Fruit fly (Drosophila melanogaster) whole organism, embryonic: ENCODE measurements around the gene kay.

Experiments
- Atf3 ChIP-seq: fragments of 200-800 bp; sonication (Bioruptor generic); optimal IDR thresholded peaks from 3 replicates; lab custom pipeline; 2016; ENCODE audit warnings: missing biosample characterization, missing genetic modification characterization
- BEAF-32 ChIP-seq: fragments of 200-800 bp; sonication (Bioruptor generic); optimal IDR thresholded peaks from 3 replicates; lab custom pipeline; 2017; ENCODE audit warnings: missing biosample characterization, missing genetic modification characterization, mild to moderate bottlenecking, moderate library complexity, missing genetic modification reagents
- Bteb2 ChIP-seq: fragments of 200-800 bp; sonication (Bioruptor generic); optimal IDR thresholded peaks from 2 replicates; lab custom pipeline; 2016; ENCODE audit warnings: missing biosample characterization, missing genetic modification characterization
- CG1024 ChIP-seq: fragments of 200-800 bp; sonication (Bioruptor generic); IDR thresholded peaks from 2 replicates; pipeline ENCODE4 v1.3.6; 2022; ENCODE audit warnings: missing biosample characterization, missing genetic modification characterization
- CG10543 ChIP-seq: fragments of 200-800 bp; sonication (Bioruptor generic); optimal IDR thresholded peaks from 3 replicates; lab custom pipeline; 2017; ENCODE audit warnings: missing biosample characterization, mild to moderate bottlenecking, missing genetic modification characterization, moderate library complexity
- CG10654 ChIP-seq: fragments of 200-800 bp; sonication (Bioruptor generic); optimal IDR thresholded peaks from 2 replicates; lab custom pipeline; 2016; ENCODE audit warnings: missing biosample characterization, missing genetic modification characterization
- CG11398 ChIP-seq: fragments of 200-800 bp; sonication (Bioruptor generic); optimal IDR thresholded peaks from 2 replicates; lab custom pipeline; 2016; ENCODE audit warnings: missing biosample characterization, missing genetic modification characterization
- CG11456 ChIP-seq: fragments of 200-800 bp; sonication (Bioruptor generic); IDR thresholded peaks from 3 replicates; pipeline ENCODE4 v1.3.6; 2022; ENCODE audit warnings: missing biosample characterization, missing genetic modification characterization
- CG12071 ChIP-seq: fragments of 200-800 bp; sonication (Bioruptor generic); optimal IDR thresholded peaks from 3 replicates; lab custom pipeline; 2018; ENCODE audit warnings: missing biosample characterization, mild to moderate bottlenecking, missing genetic modification characterization
- CG12236 ChIP-seq: fragments of 200-800 bp; sonication (Bioruptor generic); optimal IDR thresholded peaks from 2 replicates; lab custom pipeline; 2016; ENCODE audit warnings: missing biosample characterization, missing genetic modification characterization
- CG12769 ChIP-seq: fragments of 200-800 bp; sonication (Bioruptor generic); optimal IDR thresholded peaks from 2 replicates; lab custom pipeline; 2019; ENCODE audit warnings: missing biosample characterization, mild to moderate bottlenecking, missing genetic modification characterization, moderate library complexity
- CG13123 ChIP-seq: fragments of 200-800 bp; sonication (Bioruptor generic); optimal IDR thresholded peaks from 2 replicates; lab custom pipeline; 2016; ENCODE audit warnings: missing biosample characterization, missing genetic modification characterization
- CG13296 ChIP-seq: fragments of 200-800 bp; sonication (Bioruptor generic); optimal IDR thresholded peaks from 3 replicates; lab custom pipeline; 2018; ENCODE audit warnings: missing biosample characterization, mild to moderate bottlenecking, missing genetic modification characterization
- CG3065 ChIP-seq: fragments of 200-800 bp; sonication (Bioruptor generic); optimal IDR thresholded peaks from 2 replicates; lab custom pipeline; 2016; ENCODE audit warnings: missing biosample characterization, missing genetic modification characterization
- CG3163 ChIP-seq: fragments of 200-800 bp; sonication (Bioruptor generic); optimal IDR thresholded peaks from 3 replicates; lab custom pipeline; 2016; ENCODE audit warnings: missing biosample characterization, missing genetic modification characterization
- CG3847 ChIP-seq: fragments of 200-800 bp; sonication (Bioruptor generic); IDR thresholded peaks from 2 replicates; pipeline ENCODE4 v1.3.6; 2022; ENCODE audit warnings: missing biosample characterization, missing genetic modification characterization
- CG5953 ChIP-seq: fragments of 200-800 bp; sonication (Bioruptor generic); IDR thresholded peaks from 2 replicates; pipeline ENCODE4 v1.3.6; 2022; ENCODE audit warnings: missing biosample characterization, missing genetic modification characterization
- CG6765 ChIP-seq: fragments of 200-800 bp; sonication (Bioruptor generic); optimal IDR thresholded peaks from 3 replicates; lab custom pipeline; 2017; ENCODE audit warnings: missing biosample characterization, mild to moderate bottlenecking, missing genetic modification characterization
- CG7987 ChIP-seq: fragments of 200-800 bp; sonication (Bioruptor generic); optimal IDR thresholded peaks from 2 replicates; lab custom pipeline; 2018; ENCODE audit warnings: missing biosample characterization, mild to moderate bottlenecking, missing genetic modification characterization, moderate library complexity
- Dfd ChIP-seq, 2 experiments: fragments of >200 bp; optimal IDR thresholded peaks; 2 replicates each; lab custom pipeline; 2017; ENCODE audit warnings: missing biosample characterization in 2 of 2, missing genetic modification characterization in 2 of 2
- Doc3 ChIP-seq: fragments of 200-800 bp; sonication (Bioruptor generic); IDR thresholded peaks from 3 replicates; pipeline ENCODE4 v1.3.6; 2022; ENCODE audit warnings: missing biosample characterization, missing genetic modification characterization; ENCODE audit not compliant: partially characterized antibody
- Dp ChIP-seq: fragments of 200-800 bp; sonication (Bioruptor generic); optimal IDR thresholded peaks from 2 replicates; lab custom pipeline; 2018; ENCODE audit warnings: missing biosample characterization, mild to moderate bottlenecking, missing genetic modification characterization, moderate library complexity
- Eip74EF ChIP-seq, 2 experiments: fragments of 200-800 bp in 1 of 2; fragments of >200 bp in 1 of 2; sonication (Bioruptor generic) in 1 of 2; optimal IDR thresholded peaks; 2 replicates each; lab custom pipeline; 2017 to 2019; ENCODE audit warnings: missing biosample characterization in 2 of 2, missing genetic modification characterization in 2 of 2, mild to moderate bottlenecking in 1 of 2, moderate library complexity in 1 of 2
- Fer2 ChIP-seq: fragments of 200-800 bp; sonication (Bioruptor generic); optimal IDR thresholded peaks from 2 replicates; lab custom pipeline; 2018; ENCODE audit warnings: missing biosample characterization, mild to moderate bottlenecking, missing genetic modification characterization, moderate library complexity
- HmgZ ChIP-seq: fragments of 200-800 bp; sonication (Bioruptor generic); optimal IDR thresholded peaks from 2 replicates; lab custom pipeline; 2018; ENCODE audit warnings: missing biosample characterization, mild to moderate bottlenecking, missing genetic modification characterization
- Mes4 ChIP-seq: fragments of 200-800 bp; sonication (Bioruptor generic); optimal IDR thresholded peaks from 2 replicates; lab custom pipeline; 2016; ENCODE audit warnings: missing biosample characterization, missing genetic modification characterization
- Oaz ChIP-seq: fragments of 200-800 bp; sonication (Bioruptor generic); IDR thresholded peaks from 2 replicates; pipeline ENCODE4 v1.3.6; 2022; ENCODE audit warnings: missing biosample characterization, missing genetic modification characterization
- Sin3A ChIP-seq: fragments of >200 bp; optimal IDR thresholded peaks from 2 replicates; lab custom pipeline; 2018
- Xbp1 ChIP-seq: fragments of 200-800 bp; sonication (Bioruptor generic); optimal IDR thresholded peaks from 3 replicates; lab custom pipeline; 2016; ENCODE audit warnings: missing biosample characterization, mild to moderate bottlenecking, missing genetic modification characterization
- YL-1 ChIP-seq: fragments of 200-800 bp; sonication (Bioruptor generic); optimal IDR thresholded peaks from 3 replicates; lab custom pipeline; 2017; ENCODE audit warnings: missing biosample characterization, mild to moderate bottlenecking, missing genetic modification characterization
- bcd ChIP-seq: fragments of 200-800 bp; sonication (Bioruptor generic); optimal IDR thresholded peaks from 2 replicates; lab custom pipeline; 2017; ENCODE audit warnings: missing biosample characterization, mild to moderate bottlenecking, missing genetic modification characterization
- cg ChIP-seq: fragments of 200-800 bp; sonication (Bioruptor generic); optimal IDR thresholded peaks from 3 replicates; lab custom pipeline; 2019; ENCODE audit warnings: missing biosample characterization, mild to moderate bottlenecking, missing genetic modification characterization, moderate library complexity
- dmrt99B ChIP-seq: fragments of 200-800 bp; sonication (Bioruptor generic); optimal IDR thresholded peaks from 2 replicates; lab custom pipeline; 2018; ENCODE audit warnings: missing biosample characterization, mild to moderate bottlenecking, missing genetic modification characterization, moderate library complexity
- dysf ChIP-seq: fragments of 200-800 bp; sonication (Bioruptor generic); IDR thresholded peaks from 3 replicates; pipeline ENCODE4 v1.3.6; 2022; ENCODE audit warnings: missing biosample characterization, missing genetic modification characterization
- gem ChIP-seq: fragments of 200-800 bp; sonication (Bioruptor generic); optimal IDR thresholded peaks from 2 replicates; lab custom pipeline; 2019; ENCODE audit warnings: missing biosample characterization, mild to moderate bottlenecking, missing genetic modification characterization, moderate library complexity
- gfzf ChIP-seq: fragments of 200-800 bp; sonication (Bioruptor generic); optimal IDR thresholded peaks from 2 replicates; lab custom pipeline; 2016; ENCODE audit warnings: missing biosample characterization, mild to moderate bottlenecking, missing genetic modification characterization, moderate library complexity
- hkb ChIP-seq, 2 experiments: fragments of 200-800 bp in 1 of 2; fragments of >200 bp in 1 of 2; sonication (Bioruptor generic) in 1 of 2; IDR thresholded peaks in 1 of 2; optimal IDR thresholded peaks in 1 of 2; 2 replicates each; pipeline versions ENCODE4 v1.3.6 to Lab custom; 2017 to 2022; ENCODE audit warnings: missing biosample characterization in 1 of 2, missing genetic modification characterization in 1 of 2
- lola ChIP-seq, 3 experiments: fragments of >200 bp in 2 of 3; fragments of 200-800 bp in 1 of 3; sonication (Bioruptor generic) in 1 of 3; optimal IDR thresholded peaks; 2 replicates each; lab custom pipeline; 2017 to 2019; ENCODE audit warnings: missing biosample characterization in 3 of 3, missing genetic modification characterization in 3 of 3, mild to moderate bottlenecking in 1 of 3, moderate library complexity in 1 of 3
- nerfin-1 ChIP-seq: fragments of 200-800 bp; sonication (Bioruptor generic); optimal IDR thresholded peaks from 3 replicates; lab custom pipeline; 2019; ENCODE audit warnings: missing biosample characterization, mild to moderate bottlenecking, missing genetic modification characterization, moderate library complexity
- onecut ChIP-seq: fragments of 200-800 bp; sonication (Bioruptor generic); IDR thresholded peaks from 2 replicates; pipeline ENCODE4 v1.3.6; 2022; ENCODE audit warnings: missing biosample characterization, missing genetic modification characterization
- otp ChIP-seq: fragments of 200-800 bp; sonication (Bioruptor generic); IDR thresholded peaks from 3 replicates; pipeline ENCODE4, ENCODE4 v1.3.6; 2022; ENCODE audit warnings: missing biosample characterization, missing genetic modification characterization
- pan ChIP-seq, 4 experiments: fragments of >200 bp in 3 of 4; fragments of 200-800 bp in 1 of 4; sonication (Bioruptor generic) in 1 of 4; optimal IDR thresholded peaks in 3 of 4; IDR thresholded peaks in 1 of 4; 2 replicates each; pipeline versions ENCODE4 v1.3.6 to Lab custom; 2017 to 2022; ENCODE audit warnings: missing biosample characterization in 2 of 4, missing genetic modification characterization in 2 of 4, mixed read lengths in 1 of 4
- ranshi ChIP-seq: fragments of 200-800 bp; sonication (Bioruptor generic); IDR thresholded peaks from 2 replicates; pipeline ENCODE4 v1.3.6; 2022; ENCODE audit warnings: missing biosample characterization, missing genetic modification characterization
- row ChIP-seq: fragments of 200-800 bp; sonication (Bioruptor generic); IDR thresholded peaks from 3 replicates; pipeline ENCODE4 v1.3.6; 2022; ENCODE audit warnings: missing biosample characterization, missing genetic modification characterization
- seq ChIP-seq: fragments of 200-800 bp; sonication (Bioruptor generic); IDR thresholded peaks from 2 replicates; pipeline ENCODE4 v1.3.6; 2022; ENCODE audit warnings: missing biosample characterization, missing genetic modification characterization
- slou ChIP-seq: fragments of 200-800 bp; sonication (Bioruptor generic); optimal IDR thresholded peaks from 3 replicates; lab custom pipeline; 2016; ENCODE audit warnings: missing biosample characterization, missing genetic modification characterization
- sr ChIP-seq: fragments of 200-800 bp; sonication (Bioruptor generic); IDR thresholded peaks from 3 replicates; pipeline ENCODE4 v1.3.6; 2022; ENCODE audit warnings: missing biosample characterization, missing genetic modification characterization
- tio ChIP-seq: fragments of 200-800 bp; sonication (Bioruptor generic); optimal IDR thresholded peaks from 2 replicates; lab custom pipeline; 2017; ENCODE audit warnings: missing biosample characterization, missing genetic modification characterization, inconsistent platforms
- tll ChIP-seq, 2 experiments: fragments of 200-800 bp in 1 of 2; fragments of >200 bp in 1 of 2; sonication (Bioruptor generic) in 1 of 2; optimal IDR thresholded peaks; 2 replicates each; lab custom pipeline; 2017 to 2019; ENCODE audit warnings: missing biosample characterization in 2 of 2, missing genetic modification characterization in 2 of 2, mild to moderate bottlenecking in 1 of 2, moderate library complexity in 1 of 2
- tx ChIP-seq: fragments of 200-800 bp; sonication (Bioruptor generic); optimal IDR thresholded peaks from 2 replicates; lab custom pipeline; 2016; ENCODE audit warnings: missing biosample characterization, missing genetic modification characterization

kay gene

dm6 chr3R:29763154-29763553 lies 2.6 kb upstream of the kay start (continued):
- TF ChIP-seq tx (GFP tag; lab: Kevin White, UChicago) (peak; percentile 5), CG3163 (GFP tag; lab: Kevin White, UChicago) (no peak), tio (GFP tag; lab: Kevin White, UChicago) (peak; percentile 31), gfzf (GFP tag; lab: Kevin White, UChicago) (no peak), lola (GFP tag; optimal IDR thresholded peaks at IDR 0.05; lab: Kevin White, UChicago) (no peak), CG13123 (GFP tag; lab: Kevin White, UChicago) (no peak), CG5953 (GFP tag; lab: Robert Waterston, UW) (no peak), sr (GFP tag; lab: Robert Waterston, UW) (no peak), dysf (GFP tag; lab: Robert Waterston, UW) (peak; percentile 47; the same call in 2 of the 3 replicates), Doc3 (no peak), bcd (GFP tag; lab: Kevin White, UChicago) (peak; percentile 20), CG3847 (GFP tag; lab: Robert Waterston, UW) (no peak; the same call in 1 of the 2 replicates), YL-1 (GFP tag; lab: Kevin White, UChicago) (no peak), CG13296 (GFP tag; lab: Kevin White, UChicago) (no peak), BEAF-32 (GFP tag; lab: Kevin White, UChicago) (no peak), CG12236 (GFP tag; lab: Kevin White, UChicago) (no peak), seq (GFP tag; lab: Robert Waterston, UW) (no peak), CG3065 (GFP tag; lab: Kevin White, UChicago) (no peak), CG1024 (GFP tag; lab: Robert Waterston, UW) (no peak), CG12071 (GFP tag; lab: Kevin White, UChicago) (no peak), Sin3A (lab: Kevin White, UChicago) (no peak), slou (GFP tag; lab: Kevin White, UChicago) (no peak), CG11398 (GFP tag; lab: Kevin White, UChicago) (no peak), pan (optimal IDR thresholded peaks at IDR 0.05; lab: Kevin White, UChicago) (no peak), pan (GFP tag; optimal IDR thresholded peaks at IDR 0.05 in 1 of 2, IDR thresholded peaks at IDR 0.05 in 1 of 2) (no peak), Eip74EF (GFP tag; optimal IDR thresholded peaks at IDR 0.05; lab: Kevin White, UChicago) (no peak), CG11456 (GFP tag; lab: Robert Waterston, UW) (no peak), Dfd (GFP tag; optimal IDR thresholded peaks at IDR 0.05; lab: Kevin White, UChicago) (no peak), tll (GFP tag; optimal IDR thresholded peaks at IDR 0.05; lab: Kevin White, UChicago) (no peak), Xbp1 (GFP tag; lab: Kevin White, UChicago) (peak; percentile 57), ranshi (GFP tag; lab: Robert Waterston, UW) (peak; percentile 30; the same call in 1 of the 2 replicates), cg (GFP tag; lab: Kevin White, UChicago) (no peak), Dp (no peak), Atf3 (GFP tag; lab: Kevin White, UChicago) (peak; percentile 14), CG7987 (no peak), dmrt99B (peak; percentile 47), Mes4 (GFP tag; lab: Kevin White, UChicago) (no peak)

- TF ChIP-seq Oaz (GFP tag; lab: Robert Waterston, UW) (no peak), bcd (GFP tag; lab: Kevin White, UChicago) (no peak), CG10543 (GFP tag; lab: Kevin White, UChicago) (no peak), row (GFP tag; lab: Robert Waterston, UW) (0 out of 3 replicates have a peak, but pooled peaks have one; percentile 11), HmgZ (tag; lab: Kevin White, UChicago) (no peak), Bteb2 (GFP tag; lab: Kevin White, UChicago) (no peak), CG6765 (no peak), CG10654 (GFP tag; lab: Kevin White, UChicago) (no peak), Fer2 (no peak), CG12769 (no peak), onecut (GFP tag; lab: Robert Waterston, UW) (no peak), gem (tag; lab: Kevin White, UChicago) (peak; percentile 24), hkb (optimal IDR thresholded peaks at IDR 0.05; lab: Kevin White, UChicago) (no peak), hkb (GFP tag; IDR thresholded peaks at IDR 0.05; lab: Robert Waterston, UW) (no peak), otp (GFP tag; lab: Robert Waterston, UW) (no peak), nerfin-1 (tag; lab: Kevin White, UChicago) (no peak)
Measured at dm6 chr3R:29763804-29764203, 2.0 kb upstream of the kay start.
